Worm (Caenorhabditis elegans) whole organism, mixed stage, embryonic: ENCODE results near the gene K10D11.6.
A peak's percentile ranks its signal among the peaks of the same experiment; 100 is the strongest.

Source experiments
- M03D4.4 ChIP-seq: sonication (generic microtip); optimal IDR thresholded peaks from 2 replicates; lab custom pipeline; 2017; ENCODE audit warnings: mild to moderate bottlenecking, missing genetic modification characterization, missing compliant biosample characterization
- bed-3 ChIP-seq: fragments of 200-800 bp; sonication (Bioruptor generic); optimal IDR thresholded peaks from 3 replicates; lab custom pipeline; 2018; ENCODE audit warnings: mild to moderate bottlenecking, missing genetic modification characterization, moderate library complexity, missing compliant biosample characterization
- blmp-1 ChIP-seq: fragments of 150-350 bp; optimal IDR thresholded peaks from 2 replicates; lab custom pipeline; 2014; ENCODE audit warnings: missing biosample characterization, missing genetic modification characterization
- ceh-39 ChIP-seq: fragments of 150-350 bp; optimal IDR thresholded peaks from 2 replicates; lab custom pipeline; 2014; ENCODE audit warnings: missing biosample characterization, missing genetic modification characterization
- ceh-43 ChIP-seq: fragments of 200-800 bp; sonication (Bioruptor generic); optimal IDR thresholded peaks from 2 replicates; lab custom pipeline; 2018; ENCODE audit warnings: mild to moderate bottlenecking, missing genetic modification characterization, moderate library complexity, missing compliant biosample characterization
- ceh-83 ChIP-seq: fragments of 200-800 bp; sonication (Bioruptor generic); optimal IDR thresholded peaks from 2 replicates; lab custom pipeline; 2018; ENCODE audit warnings: mild to moderate bottlenecking, missing genetic modification characterization, missing compliant biosample characterization
- ces-1 ChIP-seq: fragments of 150-350 bp; optimal IDR thresholded peaks from 2 replicates; lab custom pipeline; 2014; ENCODE audit warnings: missing biosample characterization, missing genetic modification reagents, missing genetic modification characterization
- cnd-1 ChIP-seq: fragments of 200-800 bp; sonication (Bioruptor generic); optimal IDR thresholded peaks from 2 replicates; lab custom pipeline; 2018; ENCODE audit warnings: mild to moderate bottlenecking, missing genetic modification characterization, missing compliant biosample characterization
- drap-1 ChIP-seq: fragments of 200-800 bp; sonication (Bioruptor generic); optimal IDR thresholded peaks from 3 replicates; lab custom pipeline; 2018; ENCODE audit warnings: mild to moderate bottlenecking, missing genetic modification characterization, missing compliant biosample characterization
- elt-3 ChIP-seq: fragments of 150-350 bp; optimal IDR thresholded peaks from 2 replicates; lab custom pipeline; 2014; ENCODE audit warnings: missing biosample characterization, missing genetic modification characterization
- flh-1 ChIP-seq: fragments of 200-800 bp; sonication (Bioruptor generic); optimal IDR thresholded peaks from 2 replicates; lab custom pipeline; 2018; ENCODE audit warnings: mild to moderate bottlenecking, missing genetic modification characterization, moderate library complexity, missing compliant biosample characterization
- ham-2 ChIP-seq: fragments of 200-800 bp; sonication (Bioruptor generic); optimal IDR thresholded peaks from 2 replicates; lab custom pipeline; 2018; ENCODE audit warnings: mild to moderate bottlenecking, missing genetic modification characterization, missing compliant biosample characterization
- hlh-1 ChIP-seq: fragments of 150-350 bp; optimal IDR thresholded peaks from 2 replicates; lab custom pipeline; 2014; ENCODE audit warnings: missing biosample characterization, missing genetic modification reagents, missing genetic modification characterization
- lin-13 ChIP-seq: fragments of 150-350 bp; optimal IDR thresholded peaks from 2 replicates; lab custom pipeline; 2014; ENCODE audit warnings: missing biosample characterization, missing genetic modification characterization
- lin-32 ChIP-seq: fragments of 200-800 bp; sonication (Bioruptor generic); optimal IDR thresholded peaks from 2 replicates; lab custom pipeline; 2018; ENCODE audit warnings: mild to moderate bottlenecking, missing genetic modification characterization, missing compliant biosample characterization
- lsy-2 ChIP-seq: fragments of 150-350 bp; optimal IDR thresholded peaks from 2 replicates; lab custom pipeline; 2014; ENCODE audit warnings: missing biosample characterization, missing genetic modification characterization
- mab-5 ChIP-seq: fragments of 150-350 bp; optimal IDR thresholded peaks from 2 replicates; lab custom pipeline; 2014; ENCODE audit warnings: missing biosample characterization, missing genetic modification characterization
- mep-1 ChIP-seq: fragments of 150-350 bp; optimal IDR thresholded peaks from 2 replicates; lab custom pipeline; 2017; ENCODE audit warnings: missing biosample characterization, missing genetic modification reagents, missing genetic modification characterization, inconsistent platforms
- mls-2 ChIP-seq: sonication (generic microtip); optimal IDR thresholded peaks from 2 replicates; lab custom pipeline; 2016; ENCODE audit warnings: mild to moderate bottlenecking, missing genetic modification characterization, moderate library complexity, missing compliant biosample characterization
- nhr-12 ChIP-seq: fragments of 150-350 bp; optimal IDR thresholded peaks from 2 replicates; lab custom pipeline; 2014; ENCODE audit warnings: missing biosample characterization, missing genetic modification characterization
- nhr-2 ChIP-seq: fragments of 150-350 bp; optimal IDR thresholded peaks from 2 replicates; lab custom pipeline; 2014; ENCODE audit warnings: missing biosample characterization, missing genetic modification characterization
- nhr-28 ChIP-seq: fragments of 150-350 bp; optimal IDR thresholded peaks from 2 replicates; lab custom pipeline; 2014; ENCODE audit warnings: missing biosample characterization, missing genetic modification characterization
- nhr-76 ChIP-seq: sonication (generic microtip); optimal IDR thresholded peaks from 2 replicates; lab custom pipeline; 2017; ENCODE audit warnings: missing biosample characterization, missing genetic modification characterization
- pha-4 ChIP-seq: fragments of 150-350 bp; optimal IDR thresholded peaks from 2 replicates; lab custom pipeline; 2018; ENCODE audit warnings: missing biosample characterization, missing genetic modification reagents, missing genetic modification characterization
- sem-2 ChIP-seq: fragments of 200-800 bp; sonication (Bioruptor generic); optimal IDR thresholded peaks from 2 replicates; lab custom pipeline; 2018; ENCODE audit warnings: mild to moderate bottlenecking, missing genetic modification characterization, missing compliant biosample characterization
- snpc-4 ChIP-seq: fragments of 150-350 bp; optimal IDR thresholded peaks from 2 replicates; lab custom pipeline; 2014; ENCODE audit warnings: missing biosample characterization, missing genetic modification characterization
- sptf-1 ChIP-seq: sonication (generic microtip); optimal IDR thresholded peaks from 2 replicates; lab custom pipeline; 2017; ENCODE audit warnings: mild to moderate bottlenecking, missing genetic modification characterization, moderate library complexity, missing compliant biosample characterization
- tbx-8 ChIP-seq: fragments of 200-800 bp; sonication (Bioruptor generic); optimal IDR thresholded peaks from 2 replicates; lab custom pipeline; 2018; ENCODE audit warnings: mild to moderate bottlenecking, missing genetic modification characterization, moderate library complexity, missing compliant biosample characterization
- unc-120 ChIP-seq: sonication (generic microtip); optimal IDR thresholded peaks from 2 replicates; lab custom pipeline; 2017; ENCODE audit warnings: missing genetic modification characterization, missing compliant biosample characterization; ENCODE audit not compliant: poor library complexity, severe bottlenecking
- unc-39 ChIP-seq: fragments of 150-350 bp; optimal IDR thresholded peaks from 2 replicates; lab custom pipeline; 2014; ENCODE audit warnings: missing biosample characterization, missing genetic modification characterization
- unc-62 ChIP-seq: fragments of 150-350 bp; optimal IDR thresholded peaks from 2 replicates; lab custom pipeline; 2014; ENCODE audit warnings: missing biosample characterization, missing genetic modification reagents, missing genetic modification characterization
- zip-8 ChIP-seq: fragments of 150-350 bp; optimal IDR thresholded peaks from 2 replicates; lab custom pipeline; 2014; ENCODE audit warnings: missing biosample characterization, missing genetic modification characterization

The K10D11.6 gene

DNA sequence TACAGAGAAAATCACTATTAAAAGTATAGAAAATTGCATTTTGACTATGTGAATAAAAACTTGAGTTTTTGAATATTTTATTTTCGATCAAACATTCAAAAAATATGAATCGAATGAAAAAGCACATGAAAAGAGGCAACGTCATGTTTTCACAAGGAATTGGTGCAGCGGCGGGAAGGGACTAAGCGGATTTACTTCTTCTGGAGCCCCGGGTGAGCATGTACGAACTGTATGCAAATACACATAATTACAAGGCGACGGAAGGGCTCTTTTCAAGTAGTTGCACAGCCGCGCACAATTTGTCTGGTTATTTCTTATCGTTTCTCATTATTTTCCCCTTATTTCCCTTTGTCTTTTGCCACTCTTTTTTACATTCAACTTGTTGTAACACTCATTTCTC is 6.6 kb upstream of the K10D11.6 start, which contains the start of gene K10D11.7:
Gene K10D11.7, minus strand, starts transcription at position 101 of the 400 bp plus-strand sequence.
- TF ChIP-seq pha-4 = no peak
- no peak for TF ChIP-seq bed-3
- TF ChIP-seq unc-39 = no peak
- no peak for TF ChIP-seq unc-62
- TF ChIP-seq nhr-28 (tag; lab: Kevin White, UChicago) = no peak
- TF ChIP-seq ces-1 = no peak
- no peak for TF ChIP-seq ceh-83 (GFP tag; lab: Kevin White, UChicago)
- TF ChIP-seq lin-32 (GFP tag; lab: Kevin White, UChicago) = no peak
- no peak for TF ChIP-seq drap-1 (GFP tag; lab: Kevin White, UChicago)
- TF ChIP-seq lin-13 = no peak

DNA sequence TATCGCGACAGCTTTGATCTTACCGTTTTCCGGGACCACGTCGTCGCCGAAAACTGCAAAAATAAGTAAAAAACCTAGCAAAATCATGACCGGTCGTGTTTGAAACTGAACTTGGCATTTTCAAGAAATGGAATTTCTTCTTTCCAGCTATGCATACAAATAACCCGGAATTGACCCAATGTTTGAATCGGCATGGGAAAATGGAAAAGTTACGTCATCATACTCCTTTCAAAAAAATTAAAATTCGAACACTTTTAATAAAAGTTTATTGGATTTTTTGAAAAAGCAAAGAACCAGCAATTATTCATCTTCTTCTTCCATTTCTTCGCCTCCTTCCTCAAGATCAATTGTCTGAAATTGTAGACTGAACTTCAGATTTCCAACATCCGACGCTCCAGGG is 5.1 kb upstream of the K10D11.6 start, which contains the start of gene K10D11.4:
Gene K10D11.4, minus strand, starts transcription at position 101 of the 400 bp plus-strand sequence.
- no peak for TF ChIP-seq drap-1 (GFP tag; lab: Kevin White, UChicago)
- TF ChIP-seq zip-8 = peak; percentile 48
- TF ChIP-seq unc-120 (tag; lab: Kevin White, UChicago) = no peak
- no peak for TF ChIP-seq ceh-83 (GFP tag; lab: Kevin White, UChicago)
- TF ChIP-seq mab-5 (tag; lab: Kevin White, UChicago) = no peak
- no peak for TF ChIP-seq snpc-4
- TF ChIP-seq ceh-43 (GFP tag; lab: Kevin White, UChicago) = no peak
- TF ChIP-seq nhr-12 (tag; lab: Kevin White, UChicago) = no peak
- TF ChIP-seq lsy-2 = no peak

DNA sequence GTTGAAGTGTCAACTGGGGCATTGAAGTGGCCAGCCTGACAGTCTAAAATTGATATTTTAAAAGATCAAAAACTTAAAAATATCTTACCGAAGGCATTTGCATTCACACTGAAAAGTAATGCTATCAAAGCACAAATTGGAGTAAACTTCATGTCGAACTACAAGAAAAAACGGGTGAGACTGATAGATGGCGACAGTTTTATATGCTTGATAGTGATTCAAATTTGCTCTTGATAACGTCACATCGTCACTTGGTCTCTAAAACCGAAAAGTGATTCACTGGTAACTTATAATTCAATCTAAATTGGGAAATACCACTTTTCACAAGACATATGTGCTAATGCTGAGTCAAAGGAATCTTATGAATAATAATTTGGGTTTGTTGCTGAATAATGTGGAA is 2.4 kb upstream of the K10D11.6 start, which contains the start of gene K10D11.5:
Gene K10D11.5, minus strand, starts transcription at position 215 of the 400 bp plus-strand sequence.
- TF ChIP-seq pha-4 (no peak), M03D4.4 (tag; lab: Kevin White, UChicago) (no peak), ceh-43 (GFP tag; lab: Kevin White, UChicago) (no peak), mab-5 (tag; lab: Kevin White, UChicago) (no peak), sem-2 (no peak), bed-3 (no peak), lin-13 (no peak), drap-1 (GFP tag; lab: Kevin White, UChicago) (no peak), nhr-76 (tag; lab: Kevin White, UChicago) (no peak), ces-1 (no peak)

DNA sequence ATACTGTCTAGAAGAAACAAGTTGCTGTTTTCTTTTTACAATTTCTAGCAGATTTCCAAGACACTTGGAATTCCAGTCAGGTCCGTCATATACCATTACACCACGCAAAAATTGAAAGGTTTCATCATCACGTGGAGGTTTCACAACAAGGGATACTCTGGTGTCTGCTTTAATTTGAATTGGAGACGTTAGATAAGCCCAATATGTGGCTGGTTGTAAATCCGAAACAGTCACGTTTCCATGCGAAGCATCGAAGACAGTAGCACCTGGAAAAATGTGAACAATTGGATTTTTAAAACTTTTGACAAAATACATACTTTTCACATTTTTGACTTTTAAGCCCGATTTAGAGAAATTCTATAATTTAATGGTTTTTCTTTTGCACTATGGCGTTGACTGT is 1.4 kb upstream of the K10D11.6 start:
- TF ChIP-seq blmp-1 (tag; lab: Kevin White, UChicago) (no peak), zip-8 (no peak), lin-32 (GFP tag; lab: Kevin White, UChicago) (no peak), nhr-2 (tag; lab: Kevin White, UChicago) (no peak), mep-1 (tag; lab: Kevin White, UChicago) (no peak), nhr-28 (tag; lab: Kevin White, UChicago) (no peak), hlh-1 (tag; lab: Kevin White, UChicago) (no peak), pha-4 (no peak), unc-120 (tag; lab: Kevin White, UChicago) (no peak), tbx-8 (no peak), ceh-39 (tag; lab: Kevin White, UChicago) (no peak)

DNA sequence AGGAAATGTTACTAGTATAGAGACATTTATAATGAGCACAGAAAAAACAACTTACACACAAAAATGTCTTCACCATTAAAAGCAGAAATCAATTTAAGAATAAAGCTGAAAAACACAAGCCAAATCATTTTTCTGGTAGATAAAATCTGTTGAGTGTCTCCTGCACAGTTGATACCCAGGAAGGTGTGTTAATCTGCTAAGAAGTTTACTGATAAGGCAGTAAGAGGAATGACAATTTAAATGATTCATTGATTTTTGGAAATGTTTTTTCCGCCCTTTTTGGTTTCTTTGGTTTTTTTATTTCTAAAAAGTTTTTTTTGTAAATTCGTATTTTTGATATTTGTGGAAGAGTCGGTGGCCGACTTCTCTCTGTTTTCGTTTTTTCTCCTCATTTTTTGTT is 3.3 kb downstream of the K10D11.6 start, which contains the start of gene K10D11.3:
Gene K10D11.3, minus strand, starts transcription at position 174 of the 400 bp plus-strand sequence.
- no peak for TF ChIP-seq sptf-1
- TF ChIP-seq ceh-39 (tag; lab: Kevin White, UChicago) = no peak
- TF ChIP-seq lsy-2 = no peak
- TF ChIP-seq tbx-8 = no peak

DNA sequence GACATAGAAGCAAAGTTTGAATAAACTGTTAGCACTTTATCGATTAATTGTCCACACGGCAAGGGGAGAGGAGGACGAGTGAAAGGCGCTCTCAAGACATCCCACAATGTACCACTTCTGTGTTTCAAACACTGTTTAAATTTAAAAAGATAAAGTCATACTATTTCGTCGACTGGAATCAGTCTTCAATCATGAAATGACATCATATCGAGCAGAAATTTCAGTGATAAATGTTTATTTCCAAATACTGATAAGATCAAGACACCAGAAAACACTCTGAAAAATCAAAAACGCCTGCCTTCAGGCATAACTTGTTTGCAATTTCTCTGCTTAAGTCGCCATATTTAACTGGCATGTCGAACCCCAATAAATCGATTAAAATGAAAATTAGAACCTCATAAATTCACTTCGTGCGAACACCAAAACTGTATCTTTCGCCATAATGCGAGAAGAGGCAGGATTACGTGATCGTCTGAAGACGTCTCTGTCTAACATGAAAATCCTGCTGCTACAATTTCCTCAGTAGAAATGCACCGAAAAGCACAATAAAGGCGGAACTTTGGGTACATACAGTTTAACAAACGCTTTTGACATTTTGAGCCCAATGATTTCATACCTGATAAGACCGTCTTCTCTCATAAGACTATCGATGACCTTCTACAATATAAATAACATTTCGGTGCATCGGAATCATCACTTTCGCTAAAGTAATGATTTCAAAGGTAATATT is 10.8 kb downstream of the K10D11.6 start, which contains the start of gene K10D11.2:
Gene K10D11.2, plus strand, starts transcription at position 680 of the 730 bp plus-strand sequence.
- TF ChIP-seq nhr-76 (tag; lab: Kevin White, UChicago) = no peak

DNA sequence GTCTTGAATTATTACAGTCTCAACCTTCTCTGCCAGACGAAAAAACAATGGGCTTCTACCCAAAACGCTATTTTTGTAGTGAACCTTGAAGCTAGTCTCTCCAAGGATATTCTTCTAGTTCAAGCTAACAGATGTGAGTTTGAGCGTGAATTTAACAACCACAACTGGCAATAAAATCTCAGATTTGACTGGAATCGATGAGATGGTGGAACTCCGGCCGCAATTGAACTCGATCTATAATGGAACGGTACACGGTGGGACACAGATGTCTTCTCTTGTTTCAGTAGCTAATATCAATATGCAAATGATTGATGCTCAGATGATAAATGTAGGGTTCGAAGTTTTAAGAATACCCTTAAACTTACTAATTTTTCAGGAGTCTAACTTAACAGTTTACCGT is 11.6 kb downstream of the K10D11.6 start:
- TF ChIP-seq ceh-39 (tag; lab: Kevin White, UChicago) (no peak), ceh-43 (GFP tag; lab: Kevin White, UChicago) (no peak), nhr-2 (tag; lab: Kevin White, UChicago) (no peak), zip-8 (no peak), M03D4.4 (tag; lab: Kevin White, UChicago) (no peak), mls-2 (tag; lab: Kevin White, UChicago) (no peak), flh-1 (no peak), cnd-1 (no peak), ham-2 (GFP tag; lab: Kevin White, UChicago) (no peak), elt-3 (tag; lab: Kevin White, UChicago) (no peak), bed-3 (no peak), snpc-4 (no peak), pha-4 (no peak), ces-1 (no peak)
